Fruit fly (Drosophila melanogaster): Measurements from ENCODE around the gene CG32277.

Gene CG32277

dm6 chr3L:3194059-3194458 is 11.2 kb downstream of the CG32277 start (continued):
- TF ChIP-seq TFAM (GFP tag; optimal IDR thresholded peaks at IDR 0.05): peak; percentile 75
- TF ChIP-seq CG10209 (GFP tag; optimal IDR thresholded peaks at IDR 0.05): peak; percentile 92
- TF ChIP-seq CG1603 (tag; optimal IDR thresholded peaks at IDR 0.05): peak; percentile 88
- TF ChIP-seq kah (GFP tag; optimal IDR thresholded peaks at IDR 0.05): peak; percentile 88
- TF ChIP-seq CG8359 (GFP tag; optimal IDR thresholded peaks at IDR 0.05; ENCODE audit: borderline replicate concordance): peak; percentile 73
- peak; percentile 41 for TF ChIP-seq abd-A (tag; optimal IDR thresholded peaks at IDR 0.05)
- TF ChIP-seq CG8290 (GFP tag; optimal IDR thresholded peaks at IDR 0.05): peak; percentile 75
- peak in 1 of 2 experiments; percentile 82 for TF ChIP-seq CG8290 (tag; optimal IDR thresholded peaks at IDR 0.05)
- peak; percentile 93 for TF ChIP-seq corto (GFP tag; optimal IDR thresholded peaks at IDR 0.05)
- TF ChIP-seq sqz (GFP tag; optimal IDR thresholded peaks at IDR 0.05): no peak
- TF ChIP-seq scrt (GFP tag; optimal IDR thresholded peaks at IDR 0.05): peak; percentile 87
- peak; percentile 89 for TF ChIP-seq Spps (tag; optimal IDR thresholded peaks at IDR 0.05)
- TF ChIP-seq chm (GFP tag; IDR thresholded peaks at IDR 0.05): peak; percentile 95
- peak; percentile 84 for TF ChIP-seq CG30431 (GFP tag; optimal IDR thresholded peaks at IDR 0.05)
- TF ChIP-seq gfzf (GFP tag; optimal IDR thresholded peaks at IDR 0.05): no peak
- TF ChIP-seq CG32772 (GFP tag; IDR thresholded peaks at IDR 0.05): peak; percentile 93
- peak; percentile 96 for TF ChIP-seq CG17328 (GFP tag; IDR thresholded peaks at IDR 0.05)
- peak; percentile 83 for TF ChIP-seq klu (GFP tag; IDR thresholded peaks at IDR 0.05)
- peak in 1 of 2 experiments; percentile 53 for TF ChIP-seq crp (GFP tag; optimal IDR thresholded peaks at IDR 0.05)
- TF ChIP-seq CG10274 (GFP tag; optimal IDR thresholded peaks at IDR 0.05): peak; percentile 52
- TF ChIP-seq CG12155 (GFP tag; optimal IDR thresholded peaks at IDR 0.05): peak; percentile 84
- peak; percentile 94 for TF ChIP-seq CG6689 (GFP tag; IDR thresholded peaks at IDR 0.05)
- peak; percentile 63 for TF ChIP-seq ash1 (GFP tag; optimal IDR thresholded peaks at IDR 0.05)
- TF ChIP-seq pum (GFP tag; optimal IDR thresholded peaks at IDR 0.05): peak; percentile 46
- TF ChIP-seq ttk (GFP tag; IDR thresholded peaks at IDR 0.05): peak; percentile 91
- TF ChIP-seq Hmr (GFP tag; optimal IDR thresholded peaks at IDR 0.05): peak; percentile 94
- TF ChIP-seq Hand (GFP tag; optimal IDR thresholded peaks at IDR 0.05): peak; percentile 90
- no peak for TF ChIP-seq Trl (optimal IDR thresholded peaks at IDR 0.05)
- TF ChIP-seq Trl (GFP tag; optimal IDR thresholded peaks at IDR 0.05): peak; percentile 47
- TF ChIP-seq Abd-B (GFP tag; optimal IDR thresholded peaks at IDR 0.05): peak; percentile 88
- no peak for TF ChIP-seq her (GFP tag; optimal IDR thresholded peaks at IDR 0.05)
- TF ChIP-seq CG7963 (GFP tag; IDR thresholded peaks at IDR 0.05; ENCODE audit: partially characterized antibody): no peak
- TF ChIP-seq NC2α (GFP tag; optimal IDR thresholded peaks at IDR 0.05): no peak
- TF ChIP-seq CG6854 (GFP tag; optimal IDR thresholded peaks at IDR 0.05): peak; percentile 88
- no peak for TF ChIP-seq h (optimal IDR thresholded peaks at IDR 0.05)
- peak; percentile 8 for TF ChIP-seq luna (GFP tag; optimal IDR thresholded peaks at IDR 0.05)
- TF ChIP-seq CG13775 (GFP tag; optimal IDR thresholded peaks at IDR 0.05): peak; percentile 88
- peak; percentile 53 for TF ChIP-seq Ets97D (GFP tag; optimal IDR thresholded peaks at IDR 0.05)
- peak; percentile 32 for TF ChIP-seq Camta (GFP tag; optimal IDR thresholded peaks at IDR 0.05)
- no peak for TF ChIP-seq CG42726 (GFP tag; IDR thresholded peaks at IDR 0.05; ENCODE audit: partially characterized antibody)
- TF ChIP-seq CG11723 (GFP tag; optimal IDR thresholded peaks at IDR 0.05): peak; percentile 83
- no peak for TF ChIP-seq maf-S (GFP tag; optimal IDR thresholded peaks at IDR 0.05)
- TF ChIP-seq CG2116 (GFP tag; optimal IDR thresholded peaks at IDR 0.05): peak; percentile 66
- TF ChIP-seq Jarid2 (GFP tag; optimal IDR thresholded peaks at IDR 0.05): peak; percentile 67
- TF ChIP-seq HLHmδ (GFP tag; optimal IDR thresholded peaks at IDR 0.05): no peak
- TF ChIP-seq Fer3 (tag; optimal IDR thresholded peaks at IDR 0.05): peak; percentile 96
- TF ChIP-seq Ravus (GFP tag; IDR thresholded peaks at IDR 0.05): peak; percentile 82
- TF ChIP-seq CG8924 (tag; optimal IDR thresholded peaks at IDR 0.05): peak; percentile 95
- TF ChIP-seq CG10543 (GFP tag; optimal IDR thresholded peaks at IDR 0.05): peak; percentile 59
- peak; percentile 93 for TF ChIP-seq CG10147 (GFP tag; optimal IDR thresholded peaks at IDR 0.05)
- TF ChIP-seq CG18262 (tag; optimal IDR thresholded peaks at IDR 0.05): peak; percentile 95

Data from whole organism, embryonic.